Worm (Caenorhabditis elegans) whole organism, late embryonic: Measurements from ENCODE around the gene flp-19.
A peak's percentile ranks its signal among the peaks of the same experiment; 100 is the strongest.

Experiments
- C08G9.2 ChIP-seq: sonication (generic microtip); optimal IDR thresholded peaks from 2 replicates; lab custom pipeline; 2016; ENCODE audit warnings: mild to moderate bottlenecking, missing genetic modification characterization, moderate library complexity, missing compliant biosample characterization
- C38D4.7 ChIP-seq: fragments of 200-800 bp; sonication (Bioruptor generic); optimal IDR thresholded peaks from 2 replicates; lab custom pipeline; 2018; ENCODE audit warnings: mild to moderate bottlenecking, missing genetic modification characterization, moderate library complexity, missing compliant biosample characterization
- F13H6.1 ChIP-seq: sonication (generic microtip); optimal IDR thresholded peaks from 2 replicates; lab custom pipeline; 2016; ENCODE audit warnings: missing genetic modification characterization, missing compliant biosample characterization
- K02D7.2 ChIP-seq: sonication (generic microtip); optimal IDR thresholded peaks from 2 replicates; lab custom pipeline; 2017; ENCODE audit warnings: mild to moderate bottlenecking, missing genetic modification characterization, missing compliant biosample characterization
- K09A11.1 ChIP-seq: sonication (generic microtip); optimal IDR thresholded peaks from 2 replicates; lab custom pipeline; 2017; ENCODE audit warnings: antibody characterized with exemption, mild to moderate bottlenecking, missing genetic modification characterization, missing compliant biosample characterization; ENCODE audit not compliant: insufficient read depth
- ahr-1 ChIP-seq: sonication (generic microtip); optimal IDR thresholded peaks from 2 replicates; lab custom pipeline; 2016; ENCODE audit warnings: missing genetic modification characterization, missing compliant biosample characterization
- ama-1 ChIP-seq: fragments of 150-350 bp; optimal IDR thresholded peaks from 2 replicates; lab custom pipeline; 2014
- ceh-19 ChIP-seq: fragments of 200-800 bp; sonication (Bioruptor generic); optimal IDR thresholded peaks from 2 replicates; lab custom pipeline; 2018; ENCODE audit warnings: mild to moderate bottlenecking, missing genetic modification characterization, missing compliant biosample characterization
- ceh-22 ChIP-seq: sonication (generic microtip); optimal IDR thresholded peaks from 2 replicates; lab custom pipeline; 2017; ENCODE audit warnings: missing biosample characterization, missing genetic modification characterization
- ceh-30 ChIP-seq: fragments of 150-350 bp; optimal IDR thresholded peaks from 2 replicates; lab custom pipeline; 2014; ENCODE audit warnings: missing biosample characterization, missing genetic modification characterization
- ceh-31 ChIP-seq: sonication (generic microtip); optimal IDR thresholded peaks from 2 replicates; lab custom pipeline; 2016; ENCODE audit warnings: missing genetic modification characterization, missing compliant biosample characterization
- ceh-45 ChIP-seq: fragments of 200-800 bp; sonication (Bioruptor generic); IDR thresholded peaks from 2 replicates; pipeline ENCODE4 v1.3.6; 2022; ENCODE audit warnings: missing genetic modification reagents, missing genetic modification characterization, missing compliant biosample characterization
- ceh-48 ChIP-seq: sonication (generic microtip); optimal IDR thresholded peaks from 2 replicates; lab custom pipeline; 2016; ENCODE audit warnings: missing genetic modification characterization, inconsistent platforms, missing compliant biosample characterization
- ceh-6 ChIP-seq: fragments of 200-800 bp; sonication (Bioruptor generic); optimal IDR thresholded peaks from 2 replicates; lab custom pipeline; 2018; ENCODE audit warnings: mild to moderate bottlenecking, missing genetic modification characterization, missing compliant biosample characterization
- ceh-9 ChIP-seq: sonication (generic microtip); optimal IDR thresholded peaks from 2 replicates; lab custom pipeline; 2016; ENCODE audit warnings: mild to moderate bottlenecking, missing genetic modification characterization, inconsistent platforms, missing compliant biosample characterization
- che-1 ChIP-seq: sonication (generic microtip); optimal IDR thresholded peaks from 2 replicates; lab custom pipeline; 2016; ENCODE audit warnings: mild to moderate bottlenecking, missing genetic modification characterization, missing compliant biosample characterization
- elt-4 ChIP-seq: sonication (generic microtip); optimal IDR thresholded peaks from 2 replicates; lab custom pipeline; 2016; ENCODE audit warnings: missing genetic modification characterization, missing compliant biosample characterization
- ets-4 ChIP-seq: sonication (generic microtip); optimal IDR thresholded peaks from 2 replicates; lab custom pipeline; 2016; ENCODE audit warnings: missing genetic modification characterization, missing compliant biosample characterization
- fax-1 ChIP-seq: sonication (generic microtip); optimal IDR thresholded peaks from 2 replicates; lab custom pipeline; 2016; ENCODE audit warnings: missing genotype, missing genetic modification characterization, missing compliant biosample characterization
- fkh-10 ChIP-seq: fragments of 150-350 bp; optimal IDR thresholded peaks from 2 replicates; lab custom pipeline; 2014; ENCODE audit warnings: missing biosample characterization, missing genetic modification reagents, missing genetic modification characterization
- fkh-6 ChIP-seq: sonication (generic microtip); optimal IDR thresholded peaks from 2 replicates; lab custom pipeline; 2016; ENCODE audit warnings: missing genetic modification characterization, missing compliant biosample characterization
- gmeb-2 ChIP-seq: sonication (generic microtip); optimal IDR thresholded peaks from 2 replicates; lab custom pipeline; 2016; ENCODE audit warnings: missing genetic modification characterization, inconsistent platforms, missing compliant biosample characterization
- hlh-13 ChIP-seq: fragments of 200-800 bp; sonication (Bioruptor generic); optimal IDR thresholded peaks from 2 replicates; lab custom pipeline; 2018; ENCODE audit warnings: mild to moderate bottlenecking, missing genetic modification characterization, missing compliant biosample characterization
- hlh-15 ChIP-seq: sonication (generic microtip); optimal IDR thresholded peaks from 2 replicates; lab custom pipeline; 2016; ENCODE audit warnings: missing genetic modification characterization, missing compliant biosample characterization
- hlh-6 ChIP-seq: sonication (generic microtip); optimal IDR thresholded peaks from 2 replicates; lab custom pipeline; 2016; ENCODE audit warnings: missing genotype, missing genetic modification characterization, missing compliant biosample characterization
- lim-6 ChIP-seq: sonication (generic microtip); optimal IDR thresholded peaks from 2 replicates; lab custom pipeline; 2016; ENCODE audit warnings: missing genetic modification characterization, missing compliant biosample characterization
- lin-11 ChIP-seq: fragments of 200-800 bp; sonication (Bioruptor generic); optimal IDR thresholded peaks from 2 replicates; lab custom pipeline; 2018; ENCODE audit warnings: mild to moderate bottlenecking, missing genetic modification characterization, missing compliant biosample characterization
- madf-2 ChIP-seq: sonication (generic microtip); optimal IDR thresholded peaks from 2 replicates; lab custom pipeline; 2017; ENCODE audit warnings: missing genetic modification characterization, missing compliant biosample characterization
- mec-3 ChIP-seq: sonication (generic microtip); optimal IDR thresholded peaks from 2 replicates; lab custom pipeline; 2016; ENCODE audit warnings: borderline replicate concordance, missing genetic modification characterization, missing compliant biosample characterization
- nfya-1 ChIP-seq: sonication (generic microtip); optimal IDR thresholded peaks from 2 replicates; lab custom pipeline; 2017; ENCODE audit warnings: missing genetic modification characterization, mild to moderate bottlenecking, missing compliant biosample characterization, antibody characterized with exemption, moderate library complexity
- nhr-232 ChIP-seq: sonication (generic microtip); optimal IDR thresholded peaks from 2 replicates; lab custom pipeline; 2016; ENCODE audit warnings: missing genetic modification characterization, missing compliant biosample characterization
- npax-4 ChIP-seq: sonication (generic microtip); optimal IDR thresholded peaks from 2 replicates; lab custom pipeline; 2016; ENCODE audit warnings: missing genetic modification characterization, missing compliant biosample characterization
- odd-2 ChIP-seq: sonication (generic microtip); optimal IDR thresholded peaks from 2 replicates; lab custom pipeline; 2017; ENCODE audit warnings: antibody characterized with exemption, mild to moderate bottlenecking, missing genetic modification characterization, missing compliant biosample characterization
- pag-3 ChIP-seq: sonication (generic microtip); optimal IDR thresholded peaks from 2 replicates; lab custom pipeline; 2016; ENCODE audit warnings: missing compliant biosample characterization, missing genetic modification characterization, borderline replicate concordance
- pax-1 ChIP-seq: fragments of 150-350 bp; optimal IDR thresholded peaks from 2 replicates; lab custom pipeline; 2014; ENCODE audit warnings: missing biosample characterization, missing genetic modification characterization
- pha-2 ChIP-seq: sonication (generic microtip); optimal IDR thresholded peaks from 2 replicates; lab custom pipeline; 2017; ENCODE audit warnings: mild to moderate bottlenecking, missing genetic modification characterization, missing compliant biosample characterization
- pqm-1 ChIP-seq: sonication (generic microtip); optimal IDR thresholded peaks from 2 replicates; lab custom pipeline; 2016; ENCODE audit warnings: missing genetic modification characterization, missing compliant biosample characterization
- pros-1 ChIP-seq: fragments of 150-350 bp; optimal IDR thresholded peaks from 2 replicates; lab custom pipeline; 2014; ENCODE audit warnings: missing biosample characterization, missing genetic modification reagents, missing genetic modification characterization
- ref-2 ChIP-seq: sonication (generic microtip); optimal IDR thresholded peaks from 2 replicates; lab custom pipeline; 2016; ENCODE audit warnings: missing genetic modification characterization, missing compliant biosample characterization
- rnt-1 ChIP-seq: sonication (generic microtip); optimal IDR thresholded peaks from 2 replicates; lab custom pipeline; 2016; ENCODE audit warnings: missing genetic modification characterization, missing compliant biosample characterization
- sox-2 ChIP-seq: fragments of 200-800 bp; sonication (Bioruptor generic); IDR thresholded peaks from 2 replicates; pipeline ENCODE4 v1.3.6; 2022; ENCODE audit warnings: missing genetic modification reagents, missing genetic modification characterization, missing compliant biosample characterization
- sox-4 ChIP-seq: sonication (generic microtip); optimal IDR thresholded peaks from 2 replicates; lab custom pipeline; 2017; ENCODE audit warnings: mild to moderate bottlenecking, missing genetic modification characterization, inconsistent platforms, missing compliant biosample characterization
- syd-9 ChIP-seq: sonication (generic microtip); optimal IDR thresholded peaks from 2 replicates; lab custom pipeline; 2016; ENCODE audit warnings: mild to moderate bottlenecking, missing genetic modification characterization, moderate library complexity, missing compliant biosample characterization
- tbx-2 ChIP-seq: sonication (generic microtip); optimal IDR thresholded peaks from 2 replicates; lab custom pipeline; 2016; ENCODE audit warnings: missing genetic modification characterization, missing compliant biosample characterization
- tbx-7 ChIP-seq: sonication (generic microtip); optimal IDR thresholded peaks from 2 replicates; lab custom pipeline; 2016; ENCODE audit warnings: missing genotype, missing genetic modification characterization, missing compliant biosample characterization
- ttx-3 ChIP-seq: sonication (generic microtip); optimal IDR thresholded peaks from 2 replicates; lab custom pipeline; 2016; ENCODE audit warnings: missing genetic modification reagents, missing genetic modification characterization, missing compliant biosample characterization
- unc-42 ChIP-seq: sonication (generic microtip); optimal IDR thresholded peaks from 2 replicates; lab custom pipeline; 2016; ENCODE audit warnings: missing genotype, missing genetic modification characterization, missing compliant biosample characterization
- unc-55 ChIP-seq: sonication (generic microtip); optimal IDR thresholded peaks from 2 replicates; lab custom pipeline; 2017; ENCODE audit warnings: missing biosample characterization, missing genetic modification reagents, missing genetic modification characterization
- ztf-16 ChIP-seq: sonication (generic microtip); optimal IDR thresholded peaks from 2 replicates; lab custom pipeline; 2017; ENCODE audit warnings: missing genetic modification characterization, missing compliant biosample characterization

The flp-19 gene

ce11 chrX:10604386-10604785, at the start of gene flp-19:
flp-19 (plus strand) TSS chrX:10604686.
- TF ChIP-seq gmeb-2 (tag; lab: Kevin White, UChicago) = no peak
- no peak for TF ChIP-seq elt-4 (tag; lab: Kevin White, UChicago)
- no peak for TF ChIP-seq K09A11.1 (tag; lab: Kevin White, UChicago)
- TF ChIP-seq pax-1 (tag; lab: Kevin White, UChicago) = no peak
- TF ChIP-seq che-1 (tag; lab: Kevin White, UChicago) = no peak
- TF ChIP-seq ahr-1 (tag; lab: Kevin White, UChicago) = no peak
- no peak for TF ChIP-seq pha-2 (tag; lab: Kevin White, UChicago)

- TF ChIP-seq ahr-1 (tag; lab: Kevin White, UChicago) (peak; percentile 22), syd-9 (tag; lab: Kevin White, UChicago) (peak; percentile 69), ceh-19 (GFP tag; lab: Kevin White, UChicago) (peak; percentile 60), ceh-31 (tag; lab: Kevin White, UChicago) (peak; percentile 90), F13H6.1 (tag; lab: Kevin White, UChicago) (peak; percentile 64), rnt-1 (tag; lab: Kevin White, UChicago) (peak; percentile 90), ceh-45 (GFP tag; lab: Robert Waterston, UW) (no peak), ceh-6 (GFP tag; lab: Kevin White, UChicago) (no peak), ceh-30 (tag; lab: Kevin White, UChicago) (no peak), mec-3 (tag; lab: Kevin White, UChicago) (no peak), tbx-7 (no peak), ttx-3 (tag; lab: Kevin White, UChicago) (peak; percentile 4), madf-2 (peak; percentile 45), tbx-2 (tag; lab: Kevin White, UChicago) (peak; percentile 92), hlh-6 (tag; lab: Kevin White, UChicago) (peak; percentile 58), K02D7.2 (tag; lab: Kevin White, UChicago) (peak; percentile 30), lim-6 (tag; lab: Kevin White, UChicago) (no peak), pqm-1 (no peak), sox-2 (GFP tag; lab: Robert Waterston, UW) (peak; percentile 34), fkh-6 (no peak), ceh-22 (tag; lab: Kevin White, UChicago) (no peak), K09A11.1 (tag; lab: Kevin White, UChicago) (peak; percentile 44), sox-4 (tag; lab: Kevin White, UChicago) (peak; percentile 46), ceh-9 (tag; lab: Kevin White, UChicago) (no peak), C08G9.2 (peak; percentile 50), ama-1 (lab: Kevin White, UChicago) (no peak), hlh-15 (no peak), unc-42 (tag; lab: Kevin White, UChicago) (peak; percentile 83), pag-3 (tag; lab: Kevin White, UChicago) (no peak), C38D4.7 (GFP tag; lab: Kevin White, UChicago) (no peak), odd-2 (tag; lab: Kevin White, UChicago) (no peak), npax-4 (tag; lab: Kevin White, UChicago) (no peak), hlh-13 (no peak), unc-55 (GFP tag; lab: Kevin White, UChicago) (peak; percentile 61), che-1 (tag; lab: Kevin White, UChicago) (no peak), fkh-10 (GFP tag; lab: Kevin White, UChicago) (no peak), pax-1 (tag; lab: Kevin White, UChicago) (no peak), lin-11 (no peak), ceh-48 (tag; lab: Kevin White, UChicago) (peak; percentile 73), ref-2 (peak; percentile 93), nhr-232 (tag; lab: Kevin White, UChicago) (peak; percentile 2), fax-1 (tag; lab: Kevin White, UChicago) (peak; percentile 46), ets-4 (tag; lab: Kevin White, UChicago) (peak; percentile 31), pros-1 (peak; percentile 60), ztf-16 (no peak), nfya-1 (tag; lab: Kevin White, UChicago) (peak; percentile 89), gmeb-2 (tag; lab: Kevin White, UChicago) (peak; percentile 61)
Measured at ce11 chrX:10555189-10555964, 49.1 kb upstream of the flp-19 start, which contains the start of gene syd-2. syd-2 (minus strand) TSS chrX:10555239.
